Worm (Caenorhabditis elegans) whole organism, L3 larva: Measurements from ENCODE around the gene rgs-7.

Source experiments
- ZK546.5 ChIP-seq: sonication (generic microtip); optimal IDR thresholded peaks from 2 replicates; lab custom pipeline; 2017; ENCODE audit warnings: missing biosample characterization, missing genetic modification characterization
- aly-2 ChIP-seq: fragments of 150-350 bp; optimal IDR thresholded peaks from 2 replicates; lab custom pipeline; 2014; ENCODE audit warnings: missing biosample characterization, missing genetic modification characterization
- ama-1 ChIP-seq: fragments of 150-350 bp; optimal IDR thresholded peaks from 2 replicates; lab custom pipeline; 2018
- ceh-16 ChIP-seq: sonication (generic microtip); optimal IDR thresholded peaks from 2 replicates; lab custom pipeline; 2017; ENCODE audit warnings: missing biosample characterization, missing genetic modification characterization
- ceh-28 ChIP-seq: fragments of 150-350 bp; optimal IDR thresholded peaks from 2 replicates; lab custom pipeline; 2014; ENCODE audit warnings: missing biosample characterization, missing genetic modification reagents, missing genetic modification characterization
- ceh-82 ChIP-seq: fragments of 150-350 bp; optimal IDR thresholded peaks from 2 replicates; lab custom pipeline; 2014; ENCODE audit warnings: missing biosample characterization, missing genetic modification characterization
- ceh-9 ChIP-seq: sonication (generic microtip); optimal IDR thresholded peaks from 2 replicates; lab custom pipeline; 2018; ENCODE audit warnings: missing biosample characterization, missing genetic modification characterization
- daf-12 ChIP-seq: fragments of 150-350 bp; optimal IDR thresholded peaks from 2 replicates; lab custom pipeline; 2014; ENCODE audit warnings: missing biosample characterization, missing genetic modification reagents, missing genetic modification characterization
- egl-27 ChIP-seq: sonication (generic microtip); optimal IDR thresholded peaks from 4 replicates; lab custom pipeline; 2017; ENCODE audit warnings: missing biosample characterization, missing genetic modification reagents, missing genetic modification characterization
- egl-5 ChIP-seq: fragments of 150-350 bp; optimal IDR thresholded peaks from 2 replicates; lab custom pipeline; 2017; ENCODE audit warnings: missing biosample characterization, missing genetic modification reagents, missing genetic modification characterization, inconsistent platforms
- elt-1 ChIP-seq: fragments of 150-350 bp; optimal IDR thresholded peaks from 2 replicates; lab custom pipeline; 2014; ENCODE audit warnings: missing biosample characterization, missing genetic modification characterization
- elt-2 ChIP-seq: sonication (generic microtip); optimal IDR thresholded peaks from 2 replicates; lab custom pipeline; 2016; ENCODE audit warnings: missing genetic modification reagents, mild to moderate bottlenecking, missing genetic modification characterization, missing compliant biosample characterization
- elt-3 ChIP-seq, 3 experiments: fragments of 150-350 bp in 1 of 3; sonication (generic microtip) in 2 of 3; optimal IDR thresholded peaks; 2 replicates in 2 of 3; 4 replicates in 1 of 3; lab custom pipeline; 2014 to 2017; ENCODE audit warnings: missing biosample characterization in 3 of 3, missing genetic modification characterization in 3 of 3
- eor-1 ChIP-seq, 2 experiments: fragments of 150-350 bp; optimal IDR thresholded peaks; 2 replicates each; lab custom pipeline; 2014 to 2018; ENCODE audit warnings: missing biosample characterization in 2 of 2, missing genetic modification characterization in 2 of 2
- fkh-2 ChIP-seq: fragments of 150-350 bp; optimal IDR thresholded peaks from 2 replicates; lab custom pipeline; 2014; ENCODE audit warnings: missing biosample characterization, missing genetic modification reagents, missing genetic modification characterization
- fos-1 ChIP-seq: fragments of 150-350 bp; optimal IDR thresholded peaks from 2 replicates; lab custom pipeline; 2014; ENCODE audit warnings: missing biosample characterization, missing genetic modification characterization
- hmg-11 ChIP-seq: sonication (generic microtip); optimal IDR thresholded peaks from 2 replicates; lab custom pipeline; 2016; ENCODE audit warnings: missing genetic modification characterization, missing compliant biosample characterization
- lsy-12 ChIP-seq: sonication (generic microtip); optimal IDR thresholded peaks from 2 replicates; lab custom pipeline; 2016; ENCODE audit warnings: mild to moderate bottlenecking, missing genetic modification characterization, missing compliant biosample characterization
- mdl-1 ChIP-seq: fragments of 150-350 bp; optimal IDR thresholded peaks from 2 replicates; lab custom pipeline; 2014; ENCODE audit warnings: missing biosample characterization, missing genetic modification characterization
- nhr-11 ChIP-seq: fragments of 150-350 bp; optimal IDR thresholded peaks from 2 replicates; lab custom pipeline; 2014; ENCODE audit warnings: missing biosample characterization, missing genetic modification characterization
- nhr-12 ChIP-seq: fragments of 150-350 bp; optimal IDR thresholded peaks from 2 replicates; lab custom pipeline; 2014; ENCODE audit warnings: missing biosample characterization, missing genetic modification characterization
- nhr-23 ChIP-seq: fragments of 150-350 bp; optimal IDR thresholded peaks from 2 replicates; lab custom pipeline; 2014; ENCODE audit warnings: missing biosample characterization, missing genetic modification reagents, missing genetic modification characterization
- nhr-237 ChIP-seq: fragments of 150-350 bp; optimal IDR thresholded peaks from 2 replicates; lab custom pipeline; 2014; ENCODE audit warnings: missing biosample characterization, missing genetic modification characterization
- nhr-25 ChIP-seq: sonication (generic microtip); optimal IDR thresholded peaks from 2 replicates; lab custom pipeline; 2017; ENCODE audit warnings: missing biosample characterization, missing genetic modification characterization
- nhr-28 ChIP-seq: fragments of 150-350 bp; optimal IDR thresholded peaks from 2 replicates; lab custom pipeline; 2014; ENCODE audit warnings: missing biosample characterization, missing genetic modification characterization
- nhr-43 ChIP-seq: sonication (generic microtip); optimal IDR thresholded peaks from 2 replicates; lab custom pipeline; 2016; ENCODE audit warnings: mild to moderate bottlenecking, missing genetic modification characterization, missing compliant biosample characterization; ENCODE audit not compliant: poor library complexity, severe bottlenecking
- nhr-67 ChIP-seq: fragments of 150-350 bp; optimal IDR thresholded peaks from 2 replicates; lab custom pipeline; 2014; ENCODE audit warnings: missing biosample characterization, missing genetic modification characterization
- pha-4 ChIP-seq: fragments of 150-350 bp; optimal IDR thresholded peaks from 2 replicates; lab custom pipeline; 2014; ENCODE audit warnings: missing biosample characterization, missing genetic modification reagents, missing genetic modification characterization
- pqm-1 ChIP-seq: fragments of 150-350 bp; optimal IDR thresholded peaks from 2 replicates; lab custom pipeline; 2017; ENCODE audit warnings: missing biosample characterization, missing genetic modification characterization, inconsistent platforms
- sea-2 ChIP-seq: fragments of 150-350 bp; sonication (generic microtip); optimal IDR thresholded peaks from 4 replicates; lab custom pipeline; 2014; ENCODE audit warnings: missing biosample characterization, missing genetic modification reagents, missing genetic modification characterization
- skn-1 ChIP-seq: fragments of 150-350 bp; optimal IDR thresholded peaks from 2 replicates; lab custom pipeline; 2014; ENCODE audit warnings: missing biosample characterization, missing genetic modification characterization
- snpc-4 ChIP-seq: fragments of 150-350 bp; optimal IDR thresholded peaks from 2 replicates; lab custom pipeline; 2014; ENCODE audit warnings: missing biosample characterization, missing genetic modification characterization
- tbx-2 ChIP-seq: sonication (generic microtip); optimal IDR thresholded peaks from 2 replicates; lab custom pipeline; 2016; ENCODE audit warnings: mild to moderate bottlenecking, missing genetic modification characterization, missing compliant biosample characterization
- unc-62 ChIP-seq: fragments of 150-350 bp; sonication (generic microtip); optimal IDR thresholded peaks from 4 replicates; lab custom pipeline; 2014; ENCODE audit warnings: missing biosample characterization, missing genetic modification reagents, missing genetic modification characterization
- zag-1 ChIP-seq: fragments of 150-350 bp; optimal IDR thresholded peaks from 2 replicates; lab custom pipeline; 2014; ENCODE audit warnings: missing biosample characterization, missing genetic modification characterization
- ztf-11 ChIP-seq: fragments of 150-350 bp; optimal IDR thresholded peaks from 2 replicates; lab custom pipeline; 2014; ENCODE audit warnings: missing biosample characterization, missing genetic modification characterization
- ztf-4 ChIP-seq: fragments of 150-350 bp; optimal IDR thresholded peaks from 2 replicates; lab custom pipeline; 2014; ENCODE audit warnings: missing biosample characterization, missing genetic modification characterization

rgs-7 gene

DNA sequence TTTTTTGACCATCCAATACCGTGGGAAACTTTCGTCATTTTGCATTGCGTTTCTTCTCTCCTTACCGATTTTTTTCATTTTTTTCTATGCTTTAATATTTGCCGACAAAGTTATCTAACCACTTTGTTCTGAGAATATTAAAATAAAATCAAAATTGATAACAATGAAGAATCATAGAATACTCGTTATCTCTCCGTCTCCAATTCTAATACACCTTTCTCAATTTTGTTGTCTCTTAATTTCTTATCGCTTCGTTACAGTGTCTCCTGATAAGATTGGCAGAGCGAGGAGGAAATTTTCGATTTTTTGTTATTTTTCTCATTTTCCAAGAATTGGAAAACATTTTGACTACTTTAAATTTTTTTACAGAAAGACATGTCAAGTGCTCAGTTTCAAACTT is 33.9 kb downstream of the rgs-7 start, which contains the start of gene ckc-1 (continued):
- no peak for TF ChIP-seq mdl-1 (tag; lab: Kevin White, UChicago)
- no peak for TF ChIP-seq nhr-28
- TF ChIP-seq pqm-1, result peak; percentile 100
- TF ChIP-seq ceh-82 (tag; lab: Kevin White, UChicago), result no peak
- TF ChIP-seq ceh-9 (tag; lab: Kevin White, UChicago), result no peak
- TF ChIP-seq hmg-11 (tag; lab: Kevin White, UChicago), result no peak
- peak in 1 of 3 experiments; percentile 67 for TF ChIP-seq elt-3 (tag; optimal IDR thresholded peaks at IDR 0.05; lab: Kevin White, UChicago)
- no peak for TF ChIP-seq ceh-16 (tag; lab: Kevin White, UChicago)
- TF ChIP-seq nhr-25 (tag; lab: Kevin White, UChicago), result no peak
- TF ChIP-seq unc-62 (GFP tag; lab: Kevin White, UChicago), result no peak
- no peak for TF ChIP-seq skn-1
- TF ChIP-seq egl-5 (tag; lab: Kevin White, UChicago), result no peak
- no peak for TF ChIP-seq ama-1 (lab: Kevin White, UChicago)
- TF ChIP-seq daf-12 (tag; lab: Kevin White, UChicago), result no peak

ce11 chrX:3581813-3582212 is 39.5 kb downstream of the rgs-7 start:
- TF ChIP-seq egl-27 (tag; lab: Kevin White, UChicago) (no peak), tbx-2 (tag; lab: Kevin White, UChicago) (no peak), fos-1 (tag; lab: Kevin White, UChicago) (no peak), nhr-12 (tag; lab: Kevin White, UChicago) (no peak), nhr-25 (tag; lab: Kevin White, UChicago) (no peak), nhr-237 (no peak), ztf-11 (tag; lab: Kevin White, UChicago) (no peak), unc-62 (GFP tag; lab: Kevin White, UChicago) (no peak), daf-12 (tag; lab: Kevin White, UChicago) (no peak), ztf-4 (no peak), zag-1 (tag; lab: Kevin White, UChicago) (no peak), skn-1 (no peak), ZK546.5 (tag; lab: Kevin White, UChicago) (no peak), eor-1 (tag; optimal IDR thresholded peaks at IDR 0.05; lab: Kevin White, UChicago) (no peak), lsy-12 (no peak), elt-1 (no peak)

ce11 chrX:3583436-3583835 is 41.1 kb downstream of the rgs-7 start:
- TF ChIP-seq fkh-2 (no peak), egl-27 (tag; lab: Kevin White, UChicago) (no peak), egl-5 (tag; lab: Kevin White, UChicago) (no peak), elt-2 (tag; lab: Kevin White, UChicago) (no peak), nhr-11 (tag; lab: Kevin White, UChicago) (no peak), ceh-9 (tag; lab: Kevin White, UChicago) (no peak), elt-1 (no peak), sea-2 (GFP tag; lab: Kevin White, UChicago) (no peak)

DNA sequence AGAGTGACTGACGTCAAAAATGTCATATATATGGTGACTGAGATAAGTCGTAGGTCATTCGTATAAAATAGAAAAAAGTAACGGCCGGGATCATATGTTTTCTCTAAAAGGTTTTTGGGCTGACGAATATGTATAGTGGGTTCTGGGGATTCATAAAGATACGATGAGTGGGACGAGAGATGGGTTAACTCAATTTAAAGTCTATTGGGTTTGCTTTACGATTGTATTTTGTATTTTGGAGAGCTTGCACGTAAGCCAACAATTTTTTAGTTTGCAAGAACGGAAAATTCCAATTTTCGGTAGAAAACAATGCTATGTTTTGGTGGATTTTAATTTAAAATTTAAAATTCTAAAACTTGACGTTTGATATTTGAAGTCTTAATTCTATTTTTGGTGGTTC is 42.1 kb downstream of the rgs-7 start:
- TF ChIP-seq pqm-1 (no peak), pha-4 (tag; lab: Kevin White, UChicago) (no peak)

DNA sequence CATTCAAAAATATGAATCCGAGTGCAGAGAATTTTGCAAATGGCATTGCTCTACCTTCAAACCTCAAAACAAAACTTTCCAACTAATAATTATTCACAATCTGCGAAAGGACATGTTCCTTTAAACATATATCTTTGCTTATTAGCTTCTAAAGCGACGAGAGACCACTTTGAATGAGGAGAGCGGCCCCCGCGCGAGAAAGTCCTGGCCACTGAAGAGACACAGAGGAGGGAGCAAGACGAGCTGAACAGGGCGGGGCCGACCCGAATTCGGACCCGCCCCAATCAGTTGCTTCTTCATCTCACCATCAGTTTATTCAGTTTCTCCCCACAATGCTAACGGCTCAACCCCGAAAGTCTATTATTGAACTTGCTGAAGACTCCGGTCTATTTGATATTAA is 43.3 kb downstream of the rgs-7 start, which contains the start of gene T27A10.2:
TSS of gene T27A10.2 (plus strand) at position 333 of the 400 bp plus-strand sequence.
- TF ChIP-seq egl-27 (tag; lab: Kevin White, UChicago) (no peak), nhr-11 (tag; lab: Kevin White, UChicago) (no peak), nhr-25 (tag; lab: Kevin White, UChicago) (no peak), elt-3 (tag; optimal IDR thresholded peaks at IDR 0.05; lab: Kevin White, UChicago) (no peak), fos-1 (tag; lab: Kevin White, UChicago) (no peak), unc-62 (GFP tag; lab: Kevin White, UChicago) (no peak), ceh-16 (tag; lab: Kevin White, UChicago) (no peak), nhr-28 (no peak), ceh-82 (tag; lab: Kevin White, UChicago) (no peak)

DNA sequence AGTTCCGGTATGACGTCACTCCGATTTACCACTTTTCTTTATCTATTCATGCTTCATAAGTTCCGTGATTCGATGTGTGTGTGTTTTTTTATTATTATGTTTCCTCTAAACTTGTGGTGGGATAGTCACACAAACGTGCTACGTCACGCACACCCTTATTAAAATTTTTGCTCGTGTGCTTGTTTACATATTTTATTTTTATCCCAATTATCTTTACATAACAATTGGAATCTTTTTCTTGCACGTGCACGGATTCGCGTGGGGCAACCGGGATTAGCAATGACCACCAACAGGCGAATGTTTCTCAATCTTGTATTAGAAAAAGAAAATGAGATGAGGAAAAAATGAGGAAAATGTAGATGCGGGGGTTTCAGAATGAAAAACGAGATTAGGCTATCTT is 48.2 kb downstream of the rgs-7 start:
- TF ChIP-seq nhr-11 (tag; lab: Kevin White, UChicago) (no peak), nhr-43 (tag; lab: Kevin White, UChicago) (no peak), fkh-2 (no peak), mdl-1 (tag; lab: Kevin White, UChicago) (no peak), pqm-1 (no peak), aly-2 (tag; lab: Kevin White, UChicago) (no peak), elt-3 (tag; optimal IDR thresholded peaks at IDR 0.05; lab: Kevin White, UChicago) (no peak), snpc-4 (tag; lab: Kevin White, UChicago) (no peak), ceh-28 (tag; lab: Kevin White, UChicago) (no peak), fos-1 (tag; lab: Kevin White, UChicago) (no peak), ZK546.5 (tag; lab: Kevin White, UChicago) (no peak), ztf-4 (no peak), unc-62 (GFP tag; lab: Kevin White, UChicago) (no peak), eor-1 (tag; optimal IDR thresholded peaks at IDR 0.05; lab: Kevin White, UChicago) (no peak), nhr-23 (tag; lab: Kevin White, UChicago) (no peak), egl-5 (tag; lab: Kevin White, UChicago) (no peak), nhr-67 (tag; lab: Kevin White, UChicago) (no peak)
